Worm (Caenorhabditis elegans): ENCODE measurements around the gene F19B2.7.

ce11 chrV:20123010-20123409 is 28.5 kb upstream of the F19B2.7 start:
- TF ChIP-seq hmg-20 (GFP tag; IDR thresholded peaks at IDR 0.05) (no peak), lin-26 (GFP tag; IDR thresholded peaks at IDR 0.05) (no peak), nfya-1 (tag; optimal IDR thresholded peaks at IDR 0.05; ENCODE audit: borderline replicate concordance, insufficient read depth) (no peak), lsy-27 (tag; optimal IDR thresholded peaks at IDR 0.05; ENCODE audit: borderline replicate concordance, insufficient read depth) (no peak), Y53F4B.3 (GFP tag; IDR thresholded peaks at IDR 0.05) (no peak), ztf-22 (GFP tag; optimal IDR thresholded peaks at IDR 0.05) (no peak), somi-1 (GFP tag; optimal IDR thresholded peaks at IDR 0.05) (no peak), ztf-26 (tag; optimal IDR thresholded peaks at IDR 0.05) (no peak), ztf-3 (GFP tag; optimal IDR thresholded peaks at IDR 0.05) (no peak), akir-1 (GFP tag; optimal IDR thresholded peaks at IDR 0.05) (no peak)

Measured in whole organism, young adult.